Fruit fly (Drosophila melanogaster) whole organism, pupa: ENCODE measurements around the gene CG44437.

Source experiments
- CG10348 ChIP-seq: fragments of 200-800 bp; sonication (Bioruptor generic); IDR thresholded peaks from 2 replicates; pipeline ENCODE4 v1.3.6; 2022; ENCODE audit warnings: missing biosample characterization, missing genetic modification characterization
- CG12605 ChIP-seq: fragments of 200-800 bp; sonication (Bioruptor generic); IDR thresholded peaks from 2 replicates; pipeline ENCODE4 v1.3.6; 2022; ENCODE audit warnings: missing biosample characterization, missing genetic modification characterization
- CG13204 ChIP-seq: fragments of 200-800 bp; sonication (Bioruptor generic); optimal IDR thresholded peaks from 2 replicates; lab custom pipeline; 2018; ENCODE audit warnings: missing biosample characterization, mild to moderate bottlenecking, missing genetic modification characterization, moderate library complexity
- CG14655 ChIP-seq: fragments of 200-800 bp; sonication (Bioruptor generic); optimal IDR thresholded peaks from 3 replicates; lab custom pipeline; 2017; ENCODE audit warnings: mild to moderate bottlenecking, missing biosample characterization, missing genetic modification reagents, missing genetic modification characterization
- CG15710 ChIP-seq: fragments of 200-800 bp; sonication (Bioruptor generic); optimal IDR thresholded peaks from 2 replicates; lab custom pipeline; 2018; ENCODE audit warnings: missing biosample characterization, mild to moderate bottlenecking, missing genetic modification characterization, moderate library complexity
- CG17806 ChIP-seq: fragments of 200-800 bp; sonication (Bioruptor generic); optimal IDR thresholded peaks from 2 replicates; lab custom pipeline; 2018; ENCODE audit warnings: missing biosample characterization, mild to moderate bottlenecking, missing genetic modification characterization, moderate library complexity
- CG32121 ChIP-seq: fragments of 200-800 bp; sonication (Bioruptor generic); IDR thresholded peaks from 2 replicates; pipeline ENCODE4 v1.3.6; 2022; ENCODE audit warnings: missing biosample characterization, missing genetic modification characterization
- CG34367 ChIP-seq: fragments of 200-800 bp; sonication (Bioruptor generic); optimal IDR thresholded peaks from 2 replicates; lab custom pipeline; 2018; ENCODE audit warnings: missing biosample characterization, mild to moderate bottlenecking, missing genetic modification characterization
- CG4496 ChIP-seq: fragments of 200-800 bp; sonication (Bioruptor generic); IDR thresholded peaks from 3 replicates; pipeline ENCODE4 v1.3.6; 2022; ENCODE audit warnings: missing biosample characterization, missing genetic modification characterization
- CG8159 ChIP-seq: fragments of 200-800 bp; sonication (Bioruptor generic); optimal IDR thresholded peaks from 3 replicates; lab custom pipeline; 2018; ENCODE audit warnings: missing biosample characterization, mild to moderate bottlenecking, missing genetic modification characterization, moderate library complexity
- CG8301 ChIP-seq: fragments of 200-800 bp; sonication (Bioruptor generic); optimal IDR thresholded peaks from 2 replicates; lab custom pipeline; 2018; ENCODE audit warnings: missing biosample characterization, mild to moderate bottlenecking, missing genetic modification characterization
- CG9948 ChIP-seq: fragments of 200-800 bp; sonication (Bioruptor generic); optimal IDR thresholded peaks from 2 replicates; lab custom pipeline; 2018; ENCODE audit warnings: missing biosample characterization, mild to moderate bottlenecking, missing genetic modification characterization, moderate library complexity
- D1 ChIP-seq: fragments of 200-800 bp; sonication (Bioruptor generic); optimal IDR thresholded peaks from 2 replicates; lab custom pipeline; 2018; ENCODE audit warnings: missing biosample characterization, mild to moderate bottlenecking, missing genetic modification characterization, moderate library complexity
- EcR ChIP-seq: fragments of 200-800 bp; sonication (Bioruptor generic); optimal IDR thresholded peaks from 3 replicates; lab custom pipeline; 2019; ENCODE audit warnings: missing biosample characterization, missing genetic modification characterization, mild to moderate bottlenecking, moderate library complexity, missing genetic modification reagents
- Ets98B ChIP-seq: fragments of 200-800 bp; sonication (Bioruptor generic); IDR thresholded peaks from 2 replicates; pipeline ENCODE4 v1.3.6; 2022; ENCODE audit warnings: missing biosample characterization, missing genetic modification characterization
- Pif1A ChIP-seq: fragments of 200-800 bp; sonication (Bioruptor generic); optimal IDR thresholded peaks from 3 replicates; lab custom pipeline; 2016; ENCODE audit warnings: missing biosample characterization, missing genetic modification characterization
- Pif1B ChIP-seq: fragments of 200-800 bp; sonication (Bioruptor generic); optimal IDR thresholded peaks from 3 replicates; lab custom pipeline; 2016; ENCODE audit warnings: missing biosample characterization, missing genetic modification characterization
- Snoo ChIP-seq: fragments of 200-800 bp; sonication (Bioruptor generic); optimal IDR thresholded peaks from 3 replicates; lab custom pipeline; 2017; ENCODE audit warnings: missing biosample characterization, mild to moderate bottlenecking, missing genetic modification characterization, inconsistent platforms
- fd96Ca ChIP-seq: fragments of 200-800 bp; sonication (Bioruptor generic); IDR thresholded peaks from 3 replicates; pipeline ENCODE4 v1.3.6; 2022; ENCODE audit warnings: missing biosample characterization, missing genetic modification characterization
- gl ChIP-seq: fragments of 200-800 bp; sonication (Bioruptor generic); optimal IDR thresholded peaks from 2 replicates; lab custom pipeline; 2018; ENCODE audit warnings: missing biosample characterization, mild to moderate bottlenecking, missing genetic modification characterization
- rn ChIP-seq: fragments of 200-800 bp; sonication (Bioruptor generic); IDR thresholded peaks from 2 replicates; pipeline ENCODE4 v1.3.6; 2022; ENCODE audit warnings: missing biosample characterization, missing genetic modification characterization

CG44437 gene

DNA sequence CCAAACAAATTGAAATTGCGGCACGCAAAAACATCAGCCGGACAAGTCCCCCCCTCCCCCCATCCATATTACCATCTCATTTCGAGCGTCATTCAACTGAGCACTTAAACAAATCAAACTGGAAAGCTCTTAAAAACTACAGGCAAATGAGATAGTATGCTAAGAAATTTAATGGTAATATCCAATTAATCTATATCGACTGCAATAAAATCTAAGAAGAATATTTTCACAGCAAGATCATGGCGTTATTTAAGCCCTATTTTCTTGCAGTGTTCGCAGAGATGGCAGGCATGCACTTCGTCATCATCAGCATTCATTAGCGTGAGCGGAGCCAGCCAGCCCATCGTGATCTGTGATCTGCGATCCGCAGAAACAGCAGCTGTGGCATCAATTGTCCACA is 42.4 kb upstream of the CG44437 start:
- TF ChIP-seq CG17806 (tag; lab: Kevin White, UChicago) (peak; percentile 82), CG13204 (GFP tag; lab: Kevin White, UChicago) (peak; percentile 10), D1 (tag; lab: Kevin White, UChicago) (peak; percentile 54), Pif1A (peak; percentile 81), fd96Ca (GFP tag; lab: Robert Waterston, UW) (peak; percentile 61), rn (GFP tag; lab: Robert Waterston, UW) (0 out of 2 replicates have a peak, but pooled peaks have one; percentile 25), Ets98B (GFP tag; lab: Robert Waterston, UW) (peak; percentile 58), Pif1B (peak; percentile 82), CG8159 (tag; lab: Kevin White, UChicago) (peak; percentile 82), CG14655 (GFP tag; lab: Kevin White, UChicago) (peak; percentile 74), CG34367 (tag; lab: Kevin White, UChicago) (peak; percentile 78), CG32121 (peak; percentile 40; the same call in 1 of the 2 replicates), CG8301 (tag; lab: Kevin White, UChicago) (peak; percentile 67), CG12605 (GFP tag; lab: Robert Waterston, UW) (peak; percentile 38; the same call in 1 of the 2 replicates), CG4496 (GFP tag; lab: Robert Waterston, UW) (peak; percentile 75; the same call in 2 of the 3 replicates), CG10348 (GFP tag; lab: Robert Waterston, UW) (no peak), CG9948 (tag; lab: Kevin White, UChicago) (peak; percentile 73), CG15710 (tag; lab: Kevin White, UChicago) (peak; percentile 80), EcR (GFP tag; lab: Kevin White, UChicago) (no peak), gl (tag; lab: Kevin White, UChicago) (peak; percentile 36), Snoo (tag; lab: Kevin White, UChicago) (peak; percentile 63)

DNA sequence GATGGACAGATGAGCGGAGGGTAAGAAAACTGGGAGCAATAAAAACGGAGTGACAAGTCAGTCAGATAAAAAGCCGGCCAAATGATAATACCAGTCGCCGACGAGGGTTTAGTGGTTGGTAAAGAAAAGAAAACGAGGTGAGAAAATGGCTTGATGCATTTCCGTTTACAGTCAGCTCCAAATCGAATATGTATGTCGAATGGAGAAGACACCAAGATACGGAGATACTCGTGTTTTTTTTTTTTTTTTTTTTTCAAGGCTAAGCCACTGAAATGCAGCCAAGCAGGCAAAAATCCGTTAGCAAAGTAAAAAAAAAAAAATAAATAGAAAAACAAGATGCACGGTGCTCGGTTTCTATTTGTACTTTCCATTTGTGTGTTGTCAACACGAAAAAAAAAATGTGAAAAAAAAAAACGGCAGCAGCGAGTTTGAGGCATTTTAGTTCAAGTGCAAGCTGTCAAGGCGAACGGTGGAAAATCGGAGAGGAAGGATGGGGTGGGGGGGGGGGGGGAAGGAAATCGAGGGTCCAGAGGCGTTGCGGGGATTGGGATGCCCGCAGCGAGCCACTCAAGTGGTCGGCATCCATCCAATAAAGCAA is 41.8 kb upstream of the CG44437 start:
- TF ChIP-seq CG14655 (GFP tag; lab: Kevin White, UChicago) (no peak), CG10348 (GFP tag; lab: Robert Waterston, UW) (no peak), CG4496 (GFP tag; lab: Robert Waterston, UW) (peak; percentile 38; the same call in 1 of the 3 replicates), Pif1A (peak; percentile 16), CG12605 (GFP tag; lab: Robert Waterston, UW) (peak; percentile 38), CG8159 (tag; lab: Kevin White, UChicago) (peak; percentile 2), fd96Ca (GFP tag; lab: Robert Waterston, UW) (0 out of 3 replicates have a peak, but pooled peaks have one; percentile 22)

DNA sequence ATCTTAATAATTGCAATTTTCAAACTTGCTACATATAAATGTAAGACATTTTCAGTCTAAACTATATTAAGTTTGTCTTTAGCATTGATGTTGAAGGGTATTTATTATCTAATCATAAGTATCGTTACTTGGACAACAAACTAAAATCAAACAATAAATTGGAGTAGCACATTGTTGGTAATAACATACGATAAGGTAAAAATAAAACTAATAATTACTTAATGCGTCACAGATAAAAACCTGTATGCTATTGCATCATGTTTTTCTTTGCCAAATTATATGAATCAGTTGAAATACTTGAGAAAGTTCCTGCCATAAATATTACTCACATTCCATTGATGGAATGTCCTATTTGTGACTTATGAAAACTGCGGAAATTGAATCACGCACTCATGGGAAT is 38.8 kb upstream of the CG44437 start:
- TF ChIP-seq CG4496 (GFP tag; lab: Robert Waterston, UW) = no peak
- no peak for TF ChIP-seq CG13204 (GFP tag; lab: Kevin White, UChicago)
- no peak for TF ChIP-seq Ets98B (GFP tag; lab: Robert Waterston, UW)
- TF ChIP-seq rn (GFP tag; lab: Robert Waterston, UW) = no peak
- TF ChIP-seq fd96Ca (GFP tag; lab: Robert Waterston, UW) = no peak
- no peak for TF ChIP-seq CG12605 (GFP tag; lab: Robert Waterston, UW)
- TF ChIP-seq CG9948 (tag; lab: Kevin White, UChicago) = no peak
- TF ChIP-seq CG8301 (tag; lab: Kevin White, UChicago) = no peak
- TF ChIP-seq CG32121 = no peak
- TF ChIP-seq, all 21 proteins: peak for 0

DNA sequence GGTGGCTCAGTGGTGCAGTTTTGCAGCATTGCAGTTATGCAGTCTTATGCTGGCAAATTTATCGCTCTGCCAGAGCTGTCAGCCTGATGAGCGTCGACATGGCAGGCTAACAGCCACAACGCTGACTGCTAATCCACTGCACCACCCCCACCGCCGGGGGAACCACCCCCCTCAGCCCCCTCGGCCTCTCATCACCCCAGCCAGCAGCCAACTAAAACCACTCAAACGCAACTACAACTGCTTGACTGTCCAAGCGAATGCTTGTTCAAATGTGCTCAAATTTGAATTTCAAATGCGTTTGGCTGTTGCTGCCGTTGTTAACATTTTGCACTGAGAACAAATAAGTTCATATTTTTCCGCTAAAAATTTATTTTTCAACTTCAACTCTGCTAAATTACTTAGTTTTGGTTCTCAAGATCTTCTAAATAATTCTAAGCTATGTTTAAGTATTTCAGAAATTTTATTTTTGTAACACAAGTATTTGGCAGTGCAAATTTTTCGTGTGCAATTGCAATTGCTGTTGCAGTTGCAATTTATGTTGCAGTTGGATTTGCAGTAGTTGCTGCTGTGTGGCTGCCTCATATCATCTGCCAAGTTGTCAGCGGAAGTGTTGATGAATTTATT is 36.3 kb upstream of the CG44437 start:
- TF ChIP-seq Snoo (tag; lab: Kevin White, UChicago) (peak; percentile 11), CG10348 (GFP tag; lab: Robert Waterston, UW) (0 out of 2 replicates have a peak, but pooled peaks have one; percentile 25), Pif1B (peak; percentile 40), CG13204 (GFP tag; lab: Kevin White, UChicago) (no peak), Ets98B (GFP tag; lab: Robert Waterston, UW) (peak; percentile 89), CG17806 (tag; lab: Kevin White, UChicago) (peak; percentile 50), CG8159 (tag; lab: Kevin White, UChicago) (peak; percentile 12), rn (GFP tag; lab: Robert Waterston, UW) (peak; percentile 42; the same call in 1 of the 2 replicates), CG12605 (GFP tag; lab: Robert Waterston, UW) (peak; percentile 74), CG4496 (GFP tag; lab: Robert Waterston, UW) (peak; percentile 90), gl (tag; lab: Kevin White, UChicago) (no peak), CG15710 (tag; lab: Kevin White, UChicago) (peak; percentile 12), CG34367 (tag; lab: Kevin White, UChicago) (peak; percentile 7), fd96Ca (GFP tag; lab: Robert Waterston, UW) (peak; percentile 71), CG32121 (peak; percentile 93), Pif1A (peak; percentile 60), CG9948 (tag; lab: Kevin White, UChicago) (peak; percentile 54), CG14655 (GFP tag; lab: Kevin White, UChicago) (peak; percentile 81), CG8301 (tag; lab: Kevin White, UChicago) (peak; percentile 84), D1 (tag; lab: Kevin White, UChicago) (no peak), EcR (GFP tag; lab: Kevin White, UChicago) (no peak)
